Worm (Caenorhabditis elegans) whole organism, late embryonic: ENCODE data around the gene npr-36.

Experiments
- K09A11.1 ChIP-seq: sonication (generic microtip); optimal IDR thresholded peaks from 2 replicates; lab custom pipeline; 2017; ENCODE audit warnings: antibody characterized with exemption, mild to moderate bottlenecking, missing genetic modification characterization, missing compliant biosample characterization; ENCODE audit not compliant: insufficient read depth
- Y22D7AL.16 ChIP-seq: sonication (generic microtip); optimal IDR thresholded peaks from 2 replicates; lab custom pipeline; 2016; ENCODE audit warnings: missing genetic modification characterization, missing compliant biosample characterization
- unc-42 ChIP-seq: sonication (generic microtip); optimal IDR thresholded peaks from 2 replicates; lab custom pipeline; 2016; ENCODE audit warnings: missing genotype, missing genetic modification characterization, missing compliant biosample characterization

ce11 chrX:17398293-17398692 is 38.7 kb downstream of the npr-36 start, which contains the start of gene F11C7.7:
- no peak for TF ChIP-seq K09A11.1 (tag; lab: Kevin White, UChicago)
- no peak for TF ChIP-seq Y22D7AL.16
- TF ChIP-seq unc-42 (tag; lab: Kevin White, UChicago): no peak
